Worm (Caenorhabditis elegans): ENCODE data around the gene srx-18.

- TF ChIP-seq blmp-1 (tag; optimal IDR thresholded peaks at IDR 0.05) (no peak), zip-8 (tag; optimal IDR thresholded peaks at IDR 0.05) (no peak), nhr-28 (tag; optimal IDR thresholded peaks at IDR 0.05) (no peak), ztf-11 (tag; optimal IDR thresholded peaks at IDR 0.05) (no peak), unc-62 (GFP tag; optimal IDR thresholded peaks at IDR 0.05) (no peak), snpc-4 (tag; optimal IDR thresholded peaks at IDR 0.05) (no peak), sptf-1 (tag; optimal IDR thresholded peaks at IDR 0.05) (no peak), elt-3 (tag; optimal IDR thresholded peaks at IDR 0.05) (no peak), nhr-12 (tag; optimal IDR thresholded peaks at IDR 0.05) (no peak)
These were observed 14.3 kb downstream of the srx-18 start for ce11 chrV:17784363-17784762.
